Fruit fly (Drosophila melanogaster) whole organism, embryonic: ENCODE measurements around the gene CG34290.

Source experiments
- CG12391 ChIP-seq: fragments of 200-800 bp; sonication (Bioruptor generic); optimal IDR thresholded peaks from 3 replicates; lab custom pipeline; 2018; ENCODE audit warnings: missing biosample characterization, mild to moderate bottlenecking, missing genetic modification characterization, moderate library complexity
- CG13424 ChIP-seq: fragments of 200-800 bp; sonication (Bioruptor generic); optimal IDR thresholded peaks from 2 replicates; lab custom pipeline; 2019; ENCODE audit warnings: missing biosample characterization, mild to moderate bottlenecking, missing genetic modification characterization, moderate library complexity
- Chrac-16 ChIP-seq: fragments of 200-800 bp; sonication (Bioruptor generic); optimal IDR thresholded peaks from 3 replicates; lab custom pipeline; 2016; ENCODE audit warnings: missing biosample characterization, missing genetic modification characterization
- CoRest ChIP-seq: fragments of 200-800 bp; sonication (Bioruptor generic); optimal IDR thresholded peaks from 3 replicates; lab custom pipeline; 2018; ENCODE audit warnings: missing biosample characterization, mild to moderate bottlenecking, missing genetic modification characterization, moderate library complexity
- Lim3 ChIP-seq: fragments of 200-800 bp; sonication (Bioruptor generic); IDR thresholded peaks from 2 replicates; pipeline ENCODE4 v1.3.6; 2022; ENCODE audit warnings: missing biosample characterization, missing genetic modification characterization
- Optix ChIP-seq: fragments of 200-800 bp; sonication (Bioruptor generic); IDR thresholded peaks from 3 replicates; pipeline ENCODE4 v1.3.6; 2022; ENCODE audit warnings: missing biosample characterization, missing genetic modification characterization
- dati ChIP-seq: fragments of 200-800 bp; sonication (Bioruptor generic); IDR thresholded peaks from 2 replicates; pipeline ENCODE4 v1.3.6; 2022; ENCODE audit warnings: missing biosample characterization, missing genetic modification characterization
- kay ChIP-seq: fragments of 200-800 bp; sonication (Bioruptor generic); optimal IDR thresholded peaks from 2 replicates; lab custom pipeline; 2016; ENCODE audit warnings: missing biosample characterization, missing genetic modification characterization
- mld ChIP-seq: fragments of 200-800 bp; sonication (Bioruptor generic); IDR thresholded peaks from 3 replicates; pipeline ENCODE4 v1.3.6; 2022; ENCODE audit warnings: missing biosample characterization, missing genetic modification characterization; ENCODE audit not compliant: partially characterized antibody
- tna ChIP-seq: fragments of 200-800 bp; sonication (Bioruptor generic); IDR thresholded peaks from 2 replicates; pipeline ENCODE4 v1.3.6; 2022; ENCODE audit warnings: missing biosample characterization, missing genetic modification characterization; ENCODE audit not compliant: partially characterized antibody

dm6 chr3R:24294299-24294698 lies 4.7 kb upstream of the CG34290 start, which contains the start of gene CG5715:
- no peak for TF ChIP-seq Chrac-16 (GFP tag; lab: Kevin White, UChicago)
- no peak for TF ChIP-seq CoRest (tag; lab: Kevin White, UChicago)
- no peak for TF ChIP-seq Optix
- TF ChIP-seq tna (GFP tag; lab: Robert Waterston, UW) = no peak
- TF ChIP-seq CG12391 (tag; lab: Kevin White, UChicago) = no peak
- TF ChIP-seq mld (GFP tag; lab: Robert Waterston, UW) = no peak
- TF ChIP-seq dati (GFP tag; lab: Robert Waterston, UW) = no peak
- no peak for TF ChIP-seq kay (GFP tag; lab: Kevin White, UChicago)
- no peak for TF ChIP-seq CG13424 (tag; lab: Kevin White, UChicago)
- TF ChIP-seq Lim3 = no peak
